Fruit fly (Drosophila melanogaster) whole organism, embryonic: ENCODE data around the gene CG44303.
A peak's percentile ranks its signal among the peaks of the same experiment; 100 is the strongest.

Experiments
- Ada2b ChIP-seq: fragments of 200-800 bp; sonication (Bioruptor generic); IDR thresholded peaks from 2 replicates; pipeline ENCODE4 v1.3.6; 2022; ENCODE audit warnings: missing biosample characterization, missing genetic modification characterization
- Adf1 ChIP-seq: fragments of 200-800 bp; sonication (Bioruptor generic); IDR thresholded peaks from 2 replicates; pipeline ENCODE4 v1.3.6; 2022; ENCODE audit warnings: missing biosample characterization, missing genetic modification characterization
- Bdp1 ChIP-seq: fragments of 200-800 bp; sonication (Bioruptor generic); optimal IDR thresholded peaks from 3 replicates; lab custom pipeline; 2016; ENCODE audit warnings: missing biosample characterization, missing genetic modification characterization
- Bgb ChIP-seq: fragments of 200-800 bp; sonication (Bioruptor generic); IDR thresholded peaks from 2 replicates; pipeline ENCODE4 v1.3.6; 2022; ENCODE audit warnings: missing biosample characterization, missing genetic modification characterization; ENCODE audit not compliant: partially characterized antibody
- CG12659 ChIP-seq: fragments of 200-800 bp; sonication (Bioruptor generic); optimal IDR thresholded peaks from 3 replicates; lab custom pipeline; 2017; ENCODE audit warnings: mild to moderate bottlenecking, missing biosample characterization, missing genetic modification reagents, missing genetic modification characterization
- CG12942 ChIP-seq: fragments of 200-800 bp; sonication (Bioruptor generic); optimal IDR thresholded peaks from 3 replicates; lab custom pipeline; 2016; ENCODE audit warnings: missing biosample characterization, missing genetic modification characterization
- CG14050 ChIP-seq: fragments of 200-800 bp; sonication (Bioruptor generic); IDR thresholded peaks from 3 replicates; pipeline ENCODE4 v1.3.6; 2022; ENCODE audit warnings: missing biosample characterization, missing genetic modification characterization
- CG14441 ChIP-seq: fragments of 200-800 bp; sonication (Bioruptor generic); IDR thresholded peaks from 2 replicates; pipeline ENCODE4 v1.3.6; 2022; ENCODE audit warnings: missing biosample characterization, missing genetic modification characterization
- CG1602 ChIP-seq: fragments of 200-800 bp; sonication (Bioruptor generic); optimal IDR thresholded peaks from 3 replicates; lab custom pipeline; 2016; ENCODE audit warnings: missing biosample characterization, missing genetic modification characterization
- CG16813 ChIP-seq: fragments of 200-800 bp; sonication (Bioruptor generic); IDR thresholded peaks from 3 replicates; pipeline ENCODE4 v1.3.6; 2022; ENCODE audit warnings: missing biosample characterization, missing genetic modification characterization; ENCODE audit not compliant: partially characterized antibody
- CG17186 ChIP-seq: fragments of 200-800 bp; sonication (Bioruptor generic); optimal IDR thresholded peaks from 3 replicates; lab custom pipeline; 2017; ENCODE audit warnings: missing biosample characterization, missing genetic modification reagents, missing genetic modification characterization
- CG18476 ChIP-seq: fragments of 200-800 bp; sonication (Bioruptor generic); optimal IDR thresholded peaks from 2 replicates; lab custom pipeline; 2016; ENCODE audit warnings: missing biosample characterization, mild to moderate bottlenecking, missing genetic modification characterization
- CG34422 ChIP-seq: fragments of 200-800 bp; sonication (Bioruptor generic); IDR thresholded peaks from 3 replicates; pipeline ENCODE4 v1.3.6; 2022; ENCODE audit warnings: missing biosample characterization, missing genetic modification characterization
- CG3847 ChIP-seq: fragments of 200-800 bp; sonication (Bioruptor generic); IDR thresholded peaks from 2 replicates; pipeline ENCODE4 v1.3.6; 2022; ENCODE audit warnings: missing biosample characterization, missing genetic modification characterization
- CG5953 ChIP-seq: fragments of 200-800 bp; sonication (Bioruptor generic); IDR thresholded peaks from 2 replicates; pipeline ENCODE4 v1.3.6; 2022; ENCODE audit warnings: missing biosample characterization, missing genetic modification characterization
- CG6175 ChIP-seq: fragments of 200-800 bp; sonication (Bioruptor generic); IDR thresholded peaks from 3 replicates; pipeline ENCODE4 v1.3.6; 2022; ENCODE audit warnings: missing biosample characterization, missing genetic modification characterization
- CG6854 ChIP-seq: fragments of 200-800 bp; sonication (Bioruptor generic); optimal IDR thresholded peaks from 3 replicates; lab custom pipeline; 2017; ENCODE audit warnings: missing biosample characterization, mild to moderate bottlenecking, missing genetic modification characterization
- CG7928 ChIP-seq: fragments of 200-800 bp; sonication (Bioruptor generic); optimal IDR thresholded peaks from 2 replicates; lab custom pipeline; 2017; ENCODE audit warnings: missing biosample characterization, mild to moderate bottlenecking, missing genetic modification characterization
- CG9817 ChIP-seq: fragments of 200-800 bp; sonication (Bioruptor generic); optimal IDR thresholded peaks from 2 replicates; lab custom pipeline; 2018; ENCODE audit warnings: missing biosample characterization, mild to moderate bottlenecking, missing genetic modification characterization, moderate library complexity
- D19A ChIP-seq: fragments of 200-800 bp; optimal IDR thresholded peaks from 3 replicates; lab custom pipeline; 2019; ENCODE audit warnings: missing biosample characterization, mild to moderate bottlenecking, missing genetic modification characterization, moderate library complexity
- Deaf1 ChIP-seq: fragments of 200-800 bp; optimal IDR thresholded peaks from 3 replicates; lab custom pipeline; 2019; ENCODE audit warnings: missing biosample characterization, mild to moderate bottlenecking, missing genetic modification characterization, moderate library complexity
- Ets65A ChIP-seq: fragments of 200-800 bp; sonication (Bioruptor generic); peaks from one replicate; lab custom pipeline; 2016; ENCODE audit warnings: missing biosample characterization, missing genetic modification characterization
- Fer1 ChIP-seq: fragments of 200-800 bp; sonication (Bioruptor generic); optimal IDR thresholded peaks from 2 replicates; lab custom pipeline; 2017; ENCODE audit warnings: missing biosample characterization, mild to moderate bottlenecking, missing genetic modification characterization
- Gug ChIP-seq: fragments of 200-800 bp; sonication (Bioruptor generic); IDR thresholded peaks from 4 replicates; pipeline ENCODE4 v1.3.6; 2022; ENCODE audit warnings: missing biosample characterization, missing genetic modification characterization
- Jarid2 ChIP-seq: fragments of 200-800 bp; sonication (Bioruptor generic); optimal IDR thresholded peaks from 3 replicates; lab custom pipeline; 2017; ENCODE audit warnings: mild to moderate bottlenecking, missing biosample characterization, missing genetic modification reagents, missing genetic modification characterization
- Lpt ChIP-seq: fragments of >200 bp; optimal IDR thresholded peaks from 2 replicates; lab custom pipeline; 2018; ENCODE audit warnings: missing biosample characterization, missing genetic modification characterization
- Mad ChIP-seq: fragments of 200-800 bp; sonication (Bioruptor generic); optimal IDR thresholded peaks from 2 replicates; lab custom pipeline; 2016; ENCODE audit warnings: missing biosample characterization, missing genetic modification characterization
- Ravus ChIP-seq: fragments of 200-800 bp; sonication (Bioruptor generic); IDR thresholded peaks from 2 replicates; pipeline ENCODE4 v1.3.6; 2022; ENCODE audit warnings: missing biosample characterization, missing genetic modification characterization
- Rfx ChIP-seq: fragments of 200-800 bp; sonication (Bioruptor generic); IDR thresholded peaks from 2 replicates; pipeline ENCODE4 v1.3.6; 2022; ENCODE audit warnings: missing biosample characterization, missing genetic modification characterization
- ato ChIP-seq: fragments of 200-800 bp; sonication (Bioruptor generic); IDR thresholded peaks from 2 replicates; pipeline ENCODE4 v1.3.6; 2022; ENCODE audit warnings: missing biosample characterization, missing genetic modification characterization; ENCODE audit not compliant: partially characterized antibody
- bab2 ChIP-seq: fragments of 200-800 bp; sonication (Bioruptor generic); optimal IDR thresholded peaks from 2 replicates; lab custom pipeline; 2016; ENCODE audit warnings: missing biosample characterization, missing genetic modification characterization
- caup ChIP-seq: fragments of 200-800 bp; sonication (Bioruptor generic); optimal IDR thresholded peaks from 3 replicates; lab custom pipeline; 2017; ENCODE audit warnings: missing biosample characterization, mild to moderate bottlenecking, missing genetic modification characterization, moderate library complexity; ENCODE audit not compliant: severe bottlenecking
- dati ChIP-seq: fragments of 200-800 bp; sonication (Bioruptor generic); IDR thresholded peaks from 2 replicates; pipeline ENCODE4 v1.3.6; 2022; ENCODE audit warnings: missing biosample characterization, missing genetic modification characterization
- dmrt11E ChIP-seq: fragments of 200-800 bp; sonication (Bioruptor generic); optimal IDR thresholded peaks from 3 replicates; lab custom pipeline; 2018; ENCODE audit warnings: missing biosample characterization, mild to moderate bottlenecking, missing genetic modification characterization, moderate library complexity
- ems ChIP-seq: fragments of 200-800 bp; sonication (Bioruptor generic); optimal IDR thresholded peaks from 3 replicates; lab custom pipeline; 2016; ENCODE audit warnings: missing biosample characterization, missing genetic modification characterization
- exex ChIP-seq: fragments of 200-800 bp; sonication (Bioruptor generic); optimal IDR thresholded peaks from 4 replicates; lab custom pipeline; 2018; ENCODE audit warnings: missing biosample characterization, mild to moderate bottlenecking, missing genetic modification characterization, moderate library complexity
- gce ChIP-seq: fragments of 200-800 bp; sonication (Bioruptor generic); IDR thresholded peaks from 3 replicates; pipeline ENCODE4 v1.3.6; 2022; ENCODE audit warnings: missing biosample characterization, missing genetic modification characterization
- jing ChIP-seq: fragments of 200-800 bp; sonication (Bioruptor generic); optimal IDR thresholded peaks from 2 replicates; lab custom pipeline; 2018; ENCODE audit warnings: missing biosample characterization, mild to moderate bottlenecking, missing genetic modification characterization
- lola ChIP-seq, 3 experiments: fragments of >200 bp in 2 of 3; fragments of 200-800 bp in 1 of 3; sonication (Bioruptor generic) in 1 of 3; optimal IDR thresholded peaks; 2 replicates each; lab custom pipeline; 2017 to 2019; ENCODE audit warnings: missing biosample characterization in 3 of 3, missing genetic modification characterization in 3 of 3, mild to moderate bottlenecking in 1 of 3, moderate library complexity in 1 of 3
- otp ChIP-seq: fragments of 200-800 bp; sonication (Bioruptor generic); IDR thresholded peaks from 3 replicates; pipeline ENCODE4, ENCODE4 v1.3.6; 2022; ENCODE audit warnings: missing biosample characterization, missing genetic modification characterization
- pita ChIP-seq: fragments of 200-800 bp; sonication (Bioruptor generic); optimal IDR thresholded peaks from 2 replicates; lab custom pipeline; 2017; ENCODE audit warnings: missing biosample characterization, mild to moderate bottlenecking, missing genetic modification characterization
- ranshi ChIP-seq: fragments of 200-800 bp; sonication (Bioruptor generic); IDR thresholded peaks from 2 replicates; pipeline ENCODE4 v1.3.6; 2022; ENCODE audit warnings: missing biosample characterization, missing genetic modification characterization
- repo ChIP-seq: fragments of 200-800 bp; sonication (Bioruptor generic); optimal IDR thresholded peaks from 2 replicates; lab custom pipeline; 2016; ENCODE audit warnings: missing biosample characterization, missing genetic modification characterization
- ro ChIP-seq: fragments of 200-800 bp; sonication (Bioruptor generic); IDR thresholded peaks from 2 replicates; pipeline ENCODE4 v1.3.6; 2022; ENCODE audit warnings: missing biosample characterization, missing genetic modification characterization
- slbo ChIP-seq: fragments of 200-800 bp; sonication (Bioruptor generic); IDR thresholded peaks from 2 replicates; pipeline ENCODE4 v1.3.6; 2022; ENCODE audit warnings: missing biosample characterization, missing genetic modification characterization
- tio ChIP-seq: fragments of 200-800 bp; sonication (Bioruptor generic); optimal IDR thresholded peaks from 2 replicates; lab custom pipeline; 2017; ENCODE audit warnings: missing biosample characterization, missing genetic modification characterization, inconsistent platforms
- toy ChIP-seq: fragments of 200-800 bp; sonication (Bioruptor generic); IDR thresholded peaks from 2 replicates; pipeline ENCODE4 v1.3.6; 2022; ENCODE audit warnings: missing biosample characterization, missing genetic modification characterization
- unpg ChIP-seq: fragments of 200-800 bp; sonication (Bioruptor generic); optimal IDR thresholded peaks from 3 replicates; lab custom pipeline; 2018; ENCODE audit warnings: missing biosample characterization, mild to moderate bottlenecking, missing genetic modification characterization, moderate library complexity
- usp ChIP-seq: fragments of >200 bp; optimal IDR thresholded peaks from 2 replicates; lab custom pipeline; 2017; ENCODE audit warnings: missing biosample characterization, missing genetic modification characterization
- wek ChIP-seq: fragments of 200-800 bp; sonication (Bioruptor generic); optimal IDR thresholded peaks from 3 replicates; lab custom pipeline; 2018; ENCODE audit warnings: missing biosample characterization, mild to moderate bottlenecking, missing genetic modification characterization, moderate library complexity

CG44303 gene

DNA sequence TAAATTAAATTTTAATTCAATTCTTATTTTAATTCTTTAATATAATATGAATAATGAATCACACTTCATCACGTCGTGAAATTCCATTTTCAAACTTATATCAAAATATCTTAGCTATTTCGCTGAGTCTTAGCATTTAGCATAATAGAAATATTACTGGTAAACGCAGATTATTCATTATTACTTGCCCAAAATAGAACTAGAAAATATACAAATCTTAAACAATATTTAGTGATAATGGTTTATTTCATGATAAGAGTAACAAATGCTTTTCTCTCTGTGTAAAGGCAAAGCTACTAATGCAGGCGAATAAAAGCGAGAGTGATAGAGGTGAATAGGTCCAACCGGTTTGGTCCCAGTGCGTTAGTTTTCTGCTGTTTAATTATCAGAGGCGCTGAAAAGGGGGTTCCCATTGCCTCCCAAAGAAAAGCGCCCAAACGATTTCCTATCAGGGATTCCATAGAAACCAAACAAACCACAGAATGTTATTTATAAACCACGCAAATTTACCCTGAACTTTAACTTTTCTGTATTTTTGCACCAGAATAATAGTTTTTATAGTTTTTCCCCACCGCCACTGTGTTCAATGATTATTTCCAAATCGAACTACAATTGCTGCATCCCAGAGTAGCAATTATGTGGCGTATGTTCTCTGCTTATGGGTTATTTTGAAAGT, 24.2 kb downstream of the CG44303 start (continued):
- TF ChIP-seq repo (GFP tag; lab: Kevin White, UChicago): no peak
- peak; percentile 49; the same call in 1 of the 2 replicates for TF ChIP-seq Ada2b (GFP tag; lab: Robert Waterston, UW)
- TF ChIP-seq exex (tag; lab: Kevin White, UChicago): no peak
- TF ChIP-seq otp (GFP tag; lab: Robert Waterston, UW): peak; percentile 52; the same call in 1 of the 3 replicates
- TF ChIP-seq CG14441 (GFP tag; lab: Robert Waterston, UW): peak; percentile 93
- no peak for TF ChIP-seq pita (GFP tag; lab: Kevin White, UChicago)
- no peak for TF ChIP-seq tio (GFP tag; lab: Kevin White, UChicago)
- no peak for TF ChIP-seq Deaf1 (tag; lab: Kevin White, UChicago)
- peak; percentile 19 for TF ChIP-seq CG9817 (tag; lab: Kevin White, UChicago)
- TF ChIP-seq CG14050 (GFP tag; lab: Robert Waterston, UW): peak; percentile 32; the same call in 1 of the 3 replicates
- TF ChIP-seq dati (GFP tag; lab: Robert Waterston, UW): no peak
- TF ChIP-seq Rfx: peak; percentile 76; the same call in 1 of the 2 replicates
- TF ChIP-seq Mad (GFP tag; lab: Kevin White, UChicago): peak; percentile 35
- no peak for TF ChIP-seq CG7928
- peak; percentile 47; the same call in 1 of the 4 replicates for TF ChIP-seq Gug
- no peak for TF ChIP-seq lola (GFP tag; optimal IDR thresholded peaks at IDR 0.05; lab: Kevin White, UChicago)
- TF ChIP-seq Fer1: peak; percentile 43
- peak; percentile 0 for TF ChIP-seq bab2 (GFP tag; lab: Kevin White, UChicago)
- TF ChIP-seq Bgb (GFP tag; lab: Robert Waterston, UW): no peak
- peak; percentile 52 for TF ChIP-seq CG12659 (GFP tag; lab: Kevin White, UChicago)
- no peak for TF ChIP-seq CG16813
- no peak for TF ChIP-seq Lpt
- TF ChIP-seq usp: no peak
- TF ChIP-seq gce (GFP tag; lab: Robert Waterston, UW): peak; percentile 58; the same call in 2 of the 3 replicates
- no peak for TF ChIP-seq wek (GFP tag; lab: Kevin White, UChicago)
- no peak for TF ChIP-seq Ravus (GFP tag; lab: Robert Waterston, UW)
- TF ChIP-seq ato (GFP tag; lab: Robert Waterston, UW): no peak
- no peak for TF ChIP-seq dmrt11E (tag; lab: Kevin White, UChicago)
- no peak for TF ChIP-seq Bdp1 (GFP tag; lab: Kevin White, UChicago)
- TF ChIP-seq Adf1 (GFP tag; lab: Robert Waterston, UW): no peak
- TF ChIP-seq Jarid2 (GFP tag; lab: Kevin White, UChicago): no peak
- TF ChIP-seq D19A (tag; lab: Kevin White, UChicago): no peak
- TF ChIP-seq jing (GFP tag; lab: Kevin White, UChicago): no peak
- no peak for TF ChIP-seq CG6854
- no peak for TF ChIP-seq CG17186 (GFP tag; lab: Kevin White, UChicago)
- no peak for TF ChIP-seq toy (GFP tag; lab: Robert Waterston, UW)
- peak; percentile 65 for TF ChIP-seq slbo (GFP tag; lab: Robert Waterston, UW)
- peak; percentile 20 for TF ChIP-seq unpg (GFP tag; lab: Kevin White, UChicago)
- no peak for TF ChIP-seq caup
- TF ChIP-seq ranshi: peak; percentile 38; the same call in 1 of the 2 replicates
- no peak for TF ChIP-seq ems (GFP tag; lab: Kevin White, UChicago)
- TF ChIP-seq CG1602: no peak
- TF ChIP-seq CG3847 (GFP tag; lab: Robert Waterston, UW): peak; percentile 45
- TF ChIP-seq CG5953: no peak
- no peak for TF ChIP-seq CG12942 (GFP tag; lab: Kevin White, UChicago)
- TF ChIP-seq Ets65A (GFP tag; lab: Kevin White, UChicago): peak; percentile 70
- TF ChIP-seq CG34422: 0 out of 3 replicates have a peak, but pooled peaks have one; percentile 52
- TF ChIP-seq CG6175 (GFP tag; lab: Robert Waterston, UW): no peak
- no peak for TF ChIP-seq CG18476
- TF ChIP-seq ro: no peak
